5 worm cellular contexts compared by ENCODE assay signal in the genomic region with DNA sequence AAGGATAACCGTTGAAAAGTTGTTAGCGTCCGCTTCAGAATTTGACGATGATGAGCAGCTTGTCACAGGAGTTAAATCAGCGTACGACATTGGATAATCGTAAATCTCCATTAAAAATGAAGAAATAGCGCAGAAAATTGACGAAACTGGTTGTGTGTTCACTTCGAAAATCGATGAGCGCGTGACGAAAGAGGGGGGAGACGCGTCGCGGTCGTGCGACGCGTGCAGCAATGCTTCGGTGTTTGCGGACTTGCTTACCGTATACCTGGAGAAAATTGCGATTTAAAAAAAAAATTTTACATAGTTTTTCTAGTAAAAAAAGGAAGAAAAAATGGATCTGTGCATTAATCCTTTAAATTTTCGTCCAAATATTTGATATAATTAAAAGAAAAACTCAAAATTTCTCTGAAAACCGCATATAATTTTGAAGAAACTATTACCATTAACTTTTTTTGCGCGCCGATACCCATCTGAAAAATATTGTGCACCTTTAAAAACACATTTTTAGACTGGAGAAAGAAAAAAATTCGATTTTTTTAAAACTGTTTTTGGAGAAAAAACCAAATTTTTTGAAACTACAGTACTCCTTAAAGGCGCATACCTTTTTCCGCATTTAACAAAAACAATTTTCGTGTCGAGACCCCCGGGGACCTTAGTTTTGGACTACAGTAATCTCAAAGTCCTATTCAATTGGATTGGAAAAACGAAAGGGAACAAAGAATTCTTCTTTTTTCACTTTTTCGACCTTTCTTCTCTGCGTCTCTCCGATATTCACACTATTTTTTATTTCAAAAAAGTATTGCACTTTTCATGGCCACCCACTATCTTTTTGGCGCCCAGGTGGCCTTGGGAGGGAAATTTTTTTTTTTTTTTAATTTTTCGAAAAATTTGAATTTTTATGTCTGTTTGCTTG.
TF ChIP-seq lines count a peak whose summit lies in the region.

No protein-coding gene starts in this region.

TF ChIP-seq in whole organism, L1 larva, 84 proteins besides CTCF, POLR2A, EP300 and RAD21 (continues in another document):
- peak; percentile 90 for TF ChIP-seq lin-14 (GFP tag; optimal IDR thresholded peaks at IDR 0.05; lab: Kevin White, UChicago)
- TF ChIP-seq F16B12.6 (tag; optimal IDR thresholded peaks at IDR 0.05; lab: Kevin White, UChicago) = peak; percentile 96
- peak; percentile 61 for TF ChIP-seq dsc-1 (tag; optimal IDR thresholded peaks at IDR 0.05; lab: Kevin White, UChicago)
- TF ChIP-seq nhr-237 (tag; optimal IDR thresholded peaks at IDR 0.05; lab: Kevin White, UChicago) = peak; percentile 72
- no peak for TF ChIP-seq ceh-90 (tag; optimal IDR thresholded peaks at IDR 0.05; lab: Kevin White, UChicago)
- TF ChIP-seq Y116A8C.19 (tag; optimal IDR thresholded peaks at IDR 0.05; lab: Kevin White, UChicago; ENCODE audit: borderline replicate concordance) = no peak
- TF ChIP-seq fkh-4 (tag; optimal IDR thresholded peaks at IDR 0.05; lab: Kevin White, UChicago; ENCODE audit: borderline replicate concordance) = peak; percentile 34
- peak; percentile 44 for TF ChIP-seq lir-3 (tag; optimal IDR thresholded peaks at IDR 0.05; lab: Kevin White, UChicago; ENCODE audit: poor library complexity)
- TF ChIP-seq skn-1 (tag; optimal IDR thresholded peaks at IDR 0.05; lab: Kevin White, UChicago) = peak; percentile 87
- no peak for TF ChIP-seq hpl-2 (GFP tag; optimal IDR thresholded peaks at IDR 0.05; lab: Kevin White, UChicago)
- TF ChIP-seq ceh-88 (GFP tag; IDR thresholded peaks at IDR 0.05; lab: Robert Waterston, UW) = peak; percentile 17; the same call in 1 of the 2 replicates
- peak; percentile 71 for TF ChIP-seq nhr-90 (tag; optimal IDR thresholded peaks at IDR 0.05; lab: Kevin White, UChicago; ENCODE audit: poor library complexity)
- no peak for TF ChIP-seq ceh-63 (GFP tag; optimal IDR thresholded peaks at IDR 0.05; lab: Kevin White, UChicago)
- no peak for TF ChIP-seq tlp-1 (tag; optimal IDR thresholded peaks at IDR 0.05; lab: Kevin White, UChicago)
- no peak for TF ChIP-seq nhr-76 (tag; optimal IDR thresholded peaks at IDR 0.05; lab: Kevin White, UChicago)

TF ChIP-seq in whole organism, L3 larva, 47 proteins besides CTCF, POLR2A, EP300 and RAD21 (continues in another document):
- TF ChIP-seq egl-5 (tag; optimal IDR thresholded peaks at IDR 0.05; lab: Kevin White, UChicago) (peak; percentile 91), jun-1 (tag; optimal IDR thresholded peaks at IDR 0.05; lab: Kevin White, UChicago) (peak; percentile 49), lin-15B (tag; optimal IDR thresholded peaks at IDR 0.05; lab: Kevin White, UChicago) (peak; percentile 92), egl-27 (tag; optimal IDR thresholded peaks at IDR 0.05; lab: Kevin White, UChicago) (no peak), mdl-1 (tag; optimal IDR thresholded peaks at IDR 0.05; lab: Kevin White, UChicago) (no peak), tbx-2 (tag; optimal IDR thresholded peaks at IDR 0.05; lab: Kevin White, UChicago) (peak; percentile 40), nfya-1 (tag; optimal IDR thresholded peaks at IDR 0.05; lab: Kevin White, UChicago; ENCODE audit: insufficient read depth) (peak; percentile 98), pqm-1 (tag; optimal IDR thresholded peaks at IDR 0.05; lab: Kevin White, UChicago) (peak; percentile 10), ceh-82 (tag; optimal IDR thresholded peaks at IDR 0.05; lab: Kevin White, UChicago) (no peak), pha-4 (tag; optimal IDR thresholded peaks at IDR 0.05; lab: Kevin White, UChicago) (peak; percentile 89), nhr-77 (tag; optimal IDR thresholded peaks at IDR 0.05; lab: Kevin White, UChicago) (peak; percentile 68), nhr-67 (tag; optimal IDR thresholded peaks at IDR 0.05; lab: Kevin White, UChicago) (no peak), elt-3 (tag; optimal IDR thresholded peaks at IDR 0.05; lab: Kevin White, UChicago) (no peak), fkh-10 (GFP tag; optimal IDR thresholded peaks at IDR 0.05; lab: Kevin White, UChicago) (peak; percentile 70), hmg-11 (tag; optimal IDR thresholded peaks at IDR 0.05; lab: Kevin White, UChicago) (peak; percentile 54), sea-2 (GFP tag; optimal IDR thresholded peaks at IDR 0.05; lab: Kevin White, UChicago) (peak; percentile 92)

TF ChIP-seq in whole organism, early embryonic, 17 proteins besides CTCF, POLR2A, EP300 and RAD21 (continues in another document):
- no peak for TF ChIP-seq hmg-4 (GFP tag; optimal IDR thresholded peaks at IDR 0.05; lab: Kevin White, UChicago)
- TF ChIP-seq ets-7 (tag; optimal IDR thresholded peaks at IDR 0.05; lab: Kevin White, UChicago) = no peak
- no peak for TF ChIP-seq scrt-1 (GFP tag; IDR thresholded peaks at IDR 0.05; lab: Robert Waterston, UW)
- TF ChIP-seq tbx-11 (GFP tag; IDR thresholded peaks at IDR 0.05; lab: Robert Waterston, UW) = peak; percentile 7; the same call in 1 of the 2 replicates
- peak; percentile 30; the same call in 1 of the 2 replicates for TF ChIP-seq pes-1 (GFP tag; IDR thresholded peaks at IDR 0.05; lab: Robert Waterston, UW)
- peak; percentile 50 for TF ChIP-seq hmbx-1 (tag; optimal IDR thresholded peaks at IDR 0.05; lab: Kevin White, UChicago)
- TF ChIP-seq sea-1 (GFP tag; conservative IDR thresholded peaks at IDR 0.05; lab: Robert Waterston, UW) = no peak
- no peak for TF ChIP-seq aly-1 (tag; optimal IDR thresholded peaks at IDR 0.05; lab: Kevin White, UChicago)
- TF ChIP-seq ceh-36 (tag; optimal IDR thresholded peaks at IDR 0.05; lab: Kevin White, UChicago) = peak; percentile 13
- TF ChIP-seq F13C5.2 (tag; optimal IDR thresholded peaks at IDR 0.05; lab: Kevin White, UChicago) = peak; percentile 44
- TF ChIP-seq tbx-37 (GFP tag; conservative IDR thresholded peaks at IDR 0.05; lab: Robert Waterston, UW) = 0 out of 2 replicates have a peak, but pooled peaks have one; percentile 5
- TF ChIP-seq tra-4 (tag; optimal IDR thresholded peaks at IDR 0.05; lab: Kevin White, UChicago) = peak; percentile 64
- peak; percentile 35; the same call in 1 of the 2 replicates for TF ChIP-seq flt-1 (GFP tag; IDR thresholded peaks at IDR 0.05; lab: Robert Waterston, UW)
- peak; percentile 54 for TF ChIP-seq B0310.2 (tag; optimal IDR thresholded peaks at IDR 0.05; lab: Kevin White, UChicago)
- no peak for TF ChIP-seq hnd-1 (tag; optimal IDR thresholded peaks at IDR 0.05; lab: Kevin White, UChicago)
- TF ChIP-seq ama-1 (optimal IDR thresholded peaks at IDR 0.05; lab: Kevin White, UChicago) = peak; percentile 89

TF ChIP-seq in whole organism, midembryonic, 9 proteins besides CTCF, POLR2A, EP300 and RAD21:
- peak; percentile 82 for TF ChIP-seq T22C8.4 (GFP tag; IDR thresholded peaks at IDR 0.05; lab: Robert Waterston, UW)
- peak; percentile 61 for TF ChIP-seq ztf-23 (GFP tag; IDR thresholded peaks at IDR 0.05; lab: Robert Waterston, UW)
- TF ChIP-seq tab-1 (GFP tag; IDR thresholded peaks at IDR 0.05; lab: Robert Waterston, UW) = no peak
- peak; percentile 45 for TF ChIP-seq cog-1 (tag; optimal IDR thresholded peaks at IDR 0.05; lab: Kevin White, UChicago)
TF ChIP-seq in whole organism, midembryonic: peak in this region for 3.

TF ChIP-seq in whole organism, young adult, 124 proteins besides CTCF, POLR2A, EP300 and RAD21 (continues in another document):
- peak; percentile 87; the same call in 1 of the 2 replicates for TF ChIP-seq ceh-58 (GFP tag; IDR thresholded peaks at IDR 0.05; lab: Robert Waterston, UW)
- TF ChIP-seq sptf-2 (GFP tag; optimal IDR thresholded peaks at IDR 0.05; lab: Kevin White, UChicago) = no peak
- TF ChIP-seq dox-1 (GFP tag; IDR thresholded peaks at IDR 0.05; lab: Robert Waterston, UW) = peak; percentile 61; the same call in 1 of the 2 replicates
- TF ChIP-seq Y53G8AR.9 (GFP tag; conservative IDR thresholded peaks at IDR 0.05; lab: Robert Waterston, UW) = peak; percentile 74
- peak; percentile 70 for TF ChIP-seq Y56A3A.18 (GFP tag; IDR thresholded peaks at IDR 0.05; lab: Robert Waterston, UW)
- peak; percentile 18 for TF ChIP-seq B0261.1 (tag; optimal IDR thresholded peaks at IDR 0.05; lab: Kevin White, UChicago)
- peak in 1 of 3 experiments; percentile 48 for TF ChIP-seq lin-35 (GFP tag; optimal IDR thresholded peaks at IDR 0.05; lab: Kevin White, UChicago)
- TF ChIP-seq rpc-1 (optimal IDR thresholded peaks at IDR 0.05; lab: Kevin White, UChicago) = peak; percentile 7
- TF ChIP-seq rpc-1 (tag; optimal IDR thresholded peaks at IDR 0.05; lab: Kevin White, UChicago) = no peak
- TF ChIP-seq ztf-3 (GFP tag; optimal IDR thresholded peaks at IDR 0.05; lab: Kevin White, UChicago) = no peak
- TF ChIP-seq tbx-9 (tag; optimal IDR thresholded peaks at IDR 0.05; lab: Kevin White, UChicago; ENCODE audit: borderline replicate concordance) = no peak
- TF ChIP-seq mel-28 (tag; optimal IDR thresholded peaks at IDR 0.05; lab: Kevin White, UChicago; ENCODE audit: borderline replicate concordance) = peak; percentile 66
- no peak for TF ChIP-seq lsy-27 (tag; optimal IDR thresholded peaks at IDR 0.05; lab: Kevin White, UChicago; ENCODE audit: borderline replicate concordance, insufficient read depth)
- TF ChIP-seq Y79H2A.3 (GFP tag; conservative IDR thresholded peaks at IDR 0.05; lab: Robert Waterston, UW) = 0 out of 2 replicates have a peak, but pooled peaks have one; percentile 70
- TF ChIP-seq mcd-1 (GFP tag; IDR thresholded peaks at IDR 0.05; lab: Robert Waterston, UW) = peak; percentile 79
- peak; percentile 35 for TF ChIP-seq K11D2.4 (GFP tag; IDR thresholded peaks at IDR 0.05; lab: Robert Waterston, UW)
- TF ChIP-seq F49E8.2 (tag; optimal IDR thresholded peaks at IDR 0.05; lab: Kevin White, UChicago; ENCODE audit: insufficient read depth) = no peak
- 0 out of 2 replicates have a peak, but pooled peaks have one; percentile 59 for TF ChIP-seq egl-18 (GFP tag; IDR thresholded peaks at IDR 0.05; lab: Robert Waterston, UW)
- TF ChIP-seq madf-6 (GFP tag; IDR thresholded peaks at IDR 0.05; lab: Robert Waterston, UW) = peak; percentile 65
- no peak for TF ChIP-seq nfya-2 (GFP tag; IDR thresholded peaks at IDR 0.05; lab: Robert Waterston, UW)
- TF ChIP-seq somi-1 (GFP tag; optimal IDR thresholded peaks at IDR 0.05; lab: Kevin White, UChicago) = peak; percentile 21
- TF ChIP-seq die-1 (tag; optimal IDR thresholded peaks at IDR 0.05; lab: Kevin White, UChicago) = no peak
- peak; percentile 70 for TF ChIP-seq atf-7 (tag; optimal IDR thresholded peaks at IDR 0.05; lab: Kevin White, UChicago)
- TF ChIP-seq rcor-1 (GFP tag; IDR thresholded peaks at IDR 0.05; lab: Robert Waterston, UW) = no peak
- TF ChIP-seq unc-130 (GFP tag; optimal IDR thresholded peaks at IDR 0.05; lab: Kevin White, UChicago) = no peak
- peak; percentile 59 for TF ChIP-seq dpff-1 (tag; optimal IDR thresholded peaks at IDR 0.05; lab: Kevin White, UChicago)
- TF ChIP-seq ceh-27 (GFP tag; optimal IDR thresholded peaks at IDR 0.05; lab: Kevin White, UChicago) = peak; percentile 47
- TF ChIP-seq ekl-4 (GFP tag; IDR thresholded peaks at IDR 0.05; lab: Robert Waterston, UW) = peak; percentile 83
- TF ChIP-seq repo-1 (tag; optimal IDR thresholded peaks at IDR 0.05; lab: Kevin White, UChicago) = peak; percentile 54
- TF ChIP-seq sdz-38 (tag; optimal IDR thresholded peaks at IDR 0.05; lab: Kevin White, UChicago) = no peak
- TF ChIP-seq akir-1 (GFP tag; optimal IDR thresholded peaks at IDR 0.05; lab: Kevin White, UChicago) = no peak
